Worm (Caenorhabditis elegans) whole organism, L1 larva: ENCODE results near the gene pals-31.

Experiments used
- ceh-8 ChIP-seq: fragments of 200-800 bp; sonication (Bioruptor generic); optimal IDR thresholded peaks from 2 replicates; lab custom pipeline; 2018; ENCODE audit warnings: mild to moderate bottlenecking, missing genetic modification characterization, moderate library complexity, missing compliant biosample characterization
- ceh-82 ChIP-seq, 3 experiments: fragments of 150-350 bp in 1 of 3; sonication (generic microtip) in 2 of 3; optimal IDR thresholded peaks; 2 replicates each; lab custom pipeline; 2014 to 2017; ENCODE audit warnings: missing biosample characterization in 3 of 3, missing genetic modification characterization in 3 of 3
- fkh-4 ChIP-seq: sonication (generic microtip); optimal IDR thresholded peaks from 2 replicates; lab custom pipeline; 2016; ENCODE audit warnings: missing compliant biosample characterization, missing genetic modification characterization, borderline replicate concordance
- isw-1 ChIP-seq: fragments of 200-800 bp; sonication (Bioruptor generic); IDR thresholded peaks from 2 replicates; pipeline ENCODE4 v1.3.6; 2022; ENCODE audit warnings: missing genetic modification characterization, missing compliant biosample characterization
- lsy-2 ChIP-seq, 2 experiments: fragments of 150-350 bp; optimal IDR thresholded peaks; 2 replicates each; lab custom pipeline; 2014; ENCODE audit warnings: missing biosample characterization in 2 of 2, missing genetic modification characterization in 2 of 2
- nhr-11 ChIP-seq: fragments of 150-350 bp; optimal IDR thresholded peaks from 2 replicates; lab custom pipeline; 2014; ENCODE audit warnings: missing biosample characterization, missing genetic modification characterization
- nhr-19 ChIP-seq: fragments of 200-800 bp; sonication (Bioruptor generic); conservative IDR thresholded peaks from 2 replicates; pipeline ENCODE4 v1.3.6; 2022; ENCODE audit warnings: missing genetic modification characterization, missing compliant biosample characterization
- nhr-237 ChIP-seq: fragments of 150-350 bp; optimal IDR thresholded peaks from 2 replicates; lab custom pipeline; 2014; ENCODE audit warnings: missing biosample characterization, missing genetic modification characterization
- unc-62 ChIP-seq: fragments of 150-350 bp; optimal IDR thresholded peaks from 2 replicates; lab custom pipeline; 2014; ENCODE audit warnings: missing biosample characterization, missing genetic modification reagents, missing genetic modification characterization
- unc-86 ChIP-seq: sonication (generic microtip); optimal IDR thresholded peaks from 2 replicates; lab custom pipeline; 2016; ENCODE audit warnings: missing genetic modification characterization, missing compliant biosample characterization

- TF ChIP-seq nhr-237: no peak
- TF ChIP-seq unc-86: no peak
- TF ChIP-seq nhr-19: no peak
- no peak for TF ChIP-seq unc-62 (GFP tag; lab: Kevin White, UChicago)
- no peak for TF ChIP-seq nhr-11
- no peak for TF ChIP-seq ceh-82 (tag; optimal IDR thresholded peaks at IDR 0.05; lab: Kevin White, UChicago)
- TF ChIP-seq isw-1 (GFP tag; lab: Robert Waterston, UW): no peak
- TF ChIP-seq fkh-4 (tag; lab: Kevin White, UChicago): no peak
- TF ChIP-seq ceh-8 (GFP tag; lab: Kevin White, UChicago): no peak
- no peak for TF ChIP-seq lsy-2 (tag; optimal IDR thresholded peaks at IDR 0.05; lab: Kevin White, UChicago)
Observed at ce11 chrV:652940-653339, 16.6 kb downstream of the pals-31 start, which contains the start of gene srj-5.
